Worm (Caenorhabditis elegans): ENCODE data around the gene fbxb-44.
A peak's percentile ranks its signal among the peaks of the same experiment; 100 is the strongest.
"Not testable (repeated sequence)": the region's sequence is repeated elsewhere in the genome, so short reads cannot be mapped to it uniquely, and the experiment has no call there.

Gene fbxb-44

DNA sequence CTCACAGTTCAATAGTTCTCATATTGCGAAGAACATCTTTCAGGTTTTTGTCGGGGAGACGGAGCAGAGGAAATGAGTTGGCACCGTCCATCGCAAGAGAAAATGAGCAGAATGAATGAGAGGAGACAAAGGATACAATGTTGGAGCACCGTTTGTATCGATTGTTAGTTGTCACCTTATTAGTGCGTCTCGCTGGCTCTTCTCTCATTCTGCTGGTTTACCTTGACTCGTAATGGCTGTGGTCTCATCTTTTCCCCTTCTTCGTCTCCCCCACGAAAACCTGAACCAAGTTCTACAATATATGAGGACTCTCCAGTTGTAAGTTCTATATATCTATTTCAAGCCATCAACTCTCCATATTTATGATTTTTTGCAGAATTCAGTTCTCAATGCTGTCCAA is 17.5 kb downstream of the fbxb-44 start, which contains the start of the genes fbxb-54 and fbxb-50:
TSS of gene fbxb-54 (minus strand) at position 101 of the 400 bp plus-strand sequence.
TSS of gene fbxb-50 (plus strand) at position 227 of the 400 bp plus-strand sequence.
- TF ChIP-seq zag-1, mef-2, ztf-11 (tag; optimal IDR thresholded peaks at IDR 0.05): not testable (repeated sequence)

DNA sequence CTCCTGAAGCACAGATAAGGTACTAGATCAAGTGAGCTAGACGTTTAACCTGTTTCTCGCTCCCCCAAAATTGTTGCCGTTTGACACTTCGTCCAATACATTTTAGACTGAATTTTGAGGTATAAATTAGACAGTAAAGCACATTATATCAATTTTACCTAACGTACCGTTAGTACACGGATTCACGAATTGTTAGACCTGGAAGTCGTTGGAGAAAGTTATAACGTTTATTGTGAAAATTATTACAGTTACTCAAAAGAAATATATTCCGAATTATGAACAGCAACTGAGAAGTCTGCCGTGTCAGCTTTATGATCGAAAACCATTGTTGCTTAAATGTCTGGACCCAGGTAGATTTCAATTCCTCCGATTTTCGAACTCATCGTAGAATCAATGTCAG is 22.1 kb downstream of the fbxb-44 start:
- TF ChIP-seq nhr-237 (tag; optimal IDR thresholded peaks at IDR 0.05): no peak
- no peak for TF ChIP-seq nhr-20 (tag; optimal IDR thresholded peaks at IDR 0.05)
- no peak for TF ChIP-seq efl-1 (optimal IDR thresholded peaks at IDR 0.05)
- TF ChIP-seq efl-1 (GFP tag; optimal IDR thresholded peaks at IDR 0.05 in 1 of 2): peak in 1 of 2 experiments; percentile 91

DNA sequence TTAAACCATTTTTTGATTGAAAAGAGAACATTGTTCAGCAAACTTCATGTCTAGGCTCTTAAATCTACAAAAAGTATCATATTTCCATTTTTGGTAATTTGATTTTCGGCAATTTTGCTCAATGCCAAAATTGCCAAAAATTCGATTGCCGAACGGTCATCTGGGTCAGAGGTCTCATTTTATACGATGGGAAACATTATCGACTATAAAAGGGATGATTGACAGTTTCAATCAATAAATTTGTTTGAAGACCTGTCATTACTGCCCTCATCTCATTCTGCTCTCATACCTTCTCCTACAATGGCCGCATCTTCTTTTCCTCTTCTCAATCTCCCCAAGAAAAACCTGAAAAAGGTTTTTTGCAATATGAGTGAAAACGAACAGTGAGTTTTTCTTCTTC is 23.2 kb downstream of the fbxb-44 start, which contains the start of gene K05F6.14:
TSS of gene K05F6.14 (plus strand) at position 301 of the 400 bp plus-strand sequence.
- TF ChIP-seq tlp-1 (tag; optimal IDR thresholded peaks at IDR 0.05) (no peak), ceh-82 (tag; optimal IDR thresholded peaks at IDR 0.05) (no peak), ceh-88 (GFP tag; IDR thresholded peaks at IDR 0.05) (no peak), dpl-1 (GFP tag; optimal IDR thresholded peaks at IDR 0.05) (no peak), unc-30 (tag; optimal IDR thresholded peaks at IDR 0.05) (no peak), nhr-84 (tag; optimal IDR thresholded peaks at IDR 0.05) (no peak), nhr-90 (tag; optimal IDR thresholded peaks at IDR 0.05; ENCODE audit: poor library complexity) (no peak)

DNA sequence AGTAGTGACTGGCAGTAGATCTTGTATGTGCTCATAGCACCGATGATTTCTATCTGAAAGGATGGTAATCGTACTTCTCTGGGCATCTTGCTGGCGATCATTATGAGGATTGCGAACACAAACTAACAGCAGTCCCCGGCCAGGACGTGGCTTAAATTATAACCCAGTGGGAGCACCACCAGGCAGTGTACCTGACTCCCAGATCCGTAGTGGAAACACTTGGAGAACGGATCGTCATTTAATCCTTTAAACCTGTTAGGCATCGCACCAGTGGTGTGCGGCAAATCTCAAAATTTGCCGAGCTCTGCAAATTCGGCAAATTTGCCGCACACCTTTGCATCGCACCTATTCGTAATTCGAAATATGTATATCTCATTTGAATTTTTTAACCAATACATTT is 29.0 kb downstream of the fbxb-44 start, which contains the start of gene K05F6.8:
TSS of gene K05F6.8 (minus strand) at position 101 of the 400 bp plus-strand sequence.
- TF ChIP-seq C34B4.2 (tag; optimal IDR thresholded peaks at IDR 0.05) (no peak), sup-37 (GFP tag; optimal IDR thresholded peaks at IDR 0.05) (no peak), mep-1 (tag; optimal IDR thresholded peaks at IDR 0.05) (no peak), tbx-2 (tag; optimal IDR thresholded peaks at IDR 0.05) (no peak), lir-3 (tag; optimal IDR thresholded peaks at IDR 0.05; ENCODE audit: poor library complexity) (no peak), dsc-1 (tag; optimal IDR thresholded peaks at IDR 0.05) (no peak), lin-13 (GFP tag; optimal IDR thresholded peaks at IDR 0.05) (no peak), zag-1 (tag; optimal IDR thresholded peaks at IDR 0.05) (no peak), unc-130 (tag; optimal IDR thresholded peaks at IDR 0.05) (no peak), hlh-17 (GFP tag; optimal IDR thresholded peaks at IDR 0.05; ENCODE audit: borderline replicate concordance) (no peak)

DNA sequence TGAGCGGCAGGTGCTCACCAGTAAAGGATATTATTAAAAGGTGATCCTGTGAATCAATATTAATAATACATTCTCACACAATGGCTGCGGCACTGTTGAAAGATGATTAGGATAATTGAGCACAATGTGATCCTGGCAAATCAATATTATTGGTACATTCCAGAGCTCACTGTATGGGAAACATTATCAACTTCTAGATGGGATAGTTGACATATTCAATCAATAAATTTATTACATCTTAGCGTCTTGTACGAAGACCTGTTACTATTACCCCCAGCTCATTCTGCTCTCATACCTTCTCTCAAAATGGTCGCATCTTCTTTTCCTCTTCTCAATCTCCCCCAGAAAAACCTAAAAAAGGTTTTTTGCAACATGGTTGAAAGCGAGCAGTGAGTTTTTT is 29.5 kb downstream of the fbxb-44 start, which contains the start of gene fbxb-49:
TSS of gene fbxb-49 (plus strand) at position 301 of the 400 bp plus-strand sequence.
- TF ChIP-seq elt-2 (tag; optimal IDR thresholded peaks at IDR 0.05): no peak
- no peak for TF ChIP-seq lsy-2 (tag; optimal IDR thresholded peaks at IDR 0.05)
- TF ChIP-seq ceh-63 (GFP tag; optimal IDR thresholded peaks at IDR 0.05): no peak
- TF ChIP-seq unc-98 (GFP tag; IDR thresholded peaks at IDR 0.05): no peak
- TF ChIP-seq dsc-1 (tag; optimal IDR thresholded peaks at IDR 0.05): no peak
- no peak for TF ChIP-seq nhr-11 (tag; optimal IDR thresholded peaks at IDR 0.05)
- no peak for TF ChIP-seq ets-5 (GFP tag; IDR thresholded peaks at IDR 0.05)
- no peak for TF ChIP-seq hlh-4 (tag; optimal IDR thresholded peaks at IDR 0.05)
- TF ChIP-seq ceh-82 (tag; optimal IDR thresholded peaks at IDR 0.05): no peak
- TF ChIP-seq unc-62 (GFP tag; optimal IDR thresholded peaks at IDR 0.05): no peak
- TF ChIP-seq C16A3.4 (tag; optimal IDR thresholded peaks at IDR 0.05): no peak
- no peak for TF ChIP-seq dpl-1 (GFP tag; optimal IDR thresholded peaks at IDR 0.05)
- no peak for TF ChIP-seq zag-1 (tag; optimal IDR thresholded peaks at IDR 0.05)
- no peak for TF ChIP-seq nhr-237 (tag; optimal IDR thresholded peaks at IDR 0.05)
- TF ChIP-seq ztf-4 (tag; optimal IDR thresholded peaks at IDR 0.05): no peak
- TF ChIP-seq isw-1 (GFP tag; IDR thresholded peaks at IDR 0.05): no peak
- TF ChIP-seq fkh-8 (tag; optimal IDR thresholded peaks at IDR 0.05): no peak
- no peak for TF ChIP-seq lin-15B (tag; optimal IDR thresholded peaks at IDR 0.05)
- no peak for TF ChIP-seq xbp-1 (tag; optimal IDR thresholded peaks at IDR 0.05)
- no peak for TF ChIP-seq unc-30 (tag; optimal IDR thresholded peaks at IDR 0.05)

All from whole organism, L1 larva.